Worm (Caenorhabditis elegans) whole organism, L1 larva: Measurements from ENCODE around the gene trcs-1.

Experiments used
- ceh-82 ChIP-seq, 3 experiments: fragments of 150-350 bp in 1 of 3; sonication (generic microtip) in 2 of 3; optimal IDR thresholded peaks; 2 replicates each; lab custom pipeline; 2014 to 2017; ENCODE audit warnings: missing biosample characterization in 3 of 3, missing genetic modification characterization in 3 of 3
- fkh-10 ChIP-seq: sonication (generic microtip); optimal IDR thresholded peaks from 2 replicates; lab custom pipeline; 2017; ENCODE audit warnings: missing biosample characterization, missing genetic modification reagents, missing genetic modification characterization
- lsy-2 ChIP-seq, 2 experiments: fragments of 150-350 bp; optimal IDR thresholded peaks; 2 replicates each; lab custom pipeline; 2014; ENCODE audit warnings: missing biosample characterization in 2 of 2, missing genetic modification characterization in 2 of 2
- zag-1 ChIP-seq: fragments of 150-350 bp; optimal IDR thresholded peaks from 2 replicates; lab custom pipeline; 2014; ENCODE audit warnings: missing biosample characterization, missing genetic modification characterization

- no peak for TF ChIP-seq zag-1 (tag; lab: Kevin White, UChicago)
- no peak for TF ChIP-seq ceh-82 (tag; optimal IDR thresholded peaks at IDR 0.05; lab: Kevin White, UChicago)
- TF ChIP-seq lsy-2 (tag; optimal IDR thresholded peaks at IDR 0.05; lab: Kevin White, UChicago), result no peak
- no peak for TF ChIP-seq fkh-10
These were observed 8.6 kb downstream of the trcs-1 start, which contains the start of gene npr-2 for ce11 chrIV:9580021-9580420.
